Worm (Caenorhabditis elegans) whole organism, L3 larva: Measurements from ENCODE around the gene F44B9.9.

Source experiments
- R02D3.7 ChIP-seq: fragments of 150-350 bp; optimal IDR thresholded peaks from 2 replicates; lab custom pipeline; 2014; ENCODE audit warnings: missing biosample characterization, missing genetic modification characterization
- ZK546.5 ChIP-seq: sonication (generic microtip); optimal IDR thresholded peaks from 2 replicates; lab custom pipeline; 2017; ENCODE audit warnings: missing biosample characterization, missing genetic modification characterization
- aly-2 ChIP-seq: fragments of 150-350 bp; optimal IDR thresholded peaks from 2 replicates; lab custom pipeline; 2014; ENCODE audit warnings: missing biosample characterization, missing genetic modification characterization
- ceh-16 ChIP-seq: sonication (generic microtip); optimal IDR thresholded peaks from 2 replicates; lab custom pipeline; 2017; ENCODE audit warnings: missing biosample characterization, missing genetic modification characterization
- ceh-28 ChIP-seq: fragments of 150-350 bp; optimal IDR thresholded peaks from 2 replicates; lab custom pipeline; 2014; ENCODE audit warnings: missing biosample characterization, missing genetic modification reagents, missing genetic modification characterization
- ceh-82 ChIP-seq: fragments of 150-350 bp; optimal IDR thresholded peaks from 2 replicates; lab custom pipeline; 2014; ENCODE audit warnings: missing biosample characterization, missing genetic modification characterization
- daf-12 ChIP-seq: fragments of 150-350 bp; optimal IDR thresholded peaks from 2 replicates; lab custom pipeline; 2014; ENCODE audit warnings: missing biosample characterization, missing genetic modification reagents, missing genetic modification characterization
- egl-27 ChIP-seq: sonication (generic microtip); optimal IDR thresholded peaks from 4 replicates; lab custom pipeline; 2017; ENCODE audit warnings: missing biosample characterization, missing genetic modification reagents, missing genetic modification characterization
- egl-5 ChIP-seq: fragments of 150-350 bp; optimal IDR thresholded peaks from 2 replicates; lab custom pipeline; 2017; ENCODE audit warnings: missing biosample characterization, missing genetic modification reagents, missing genetic modification characterization, inconsistent platforms
- elt-1 ChIP-seq: fragments of 150-350 bp; optimal IDR thresholded peaks from 2 replicates; lab custom pipeline; 2014; ENCODE audit warnings: missing biosample characterization, missing genetic modification characterization
- elt-2 ChIP-seq: sonication (generic microtip); optimal IDR thresholded peaks from 2 replicates; lab custom pipeline; 2016; ENCODE audit warnings: missing genetic modification reagents, mild to moderate bottlenecking, missing genetic modification characterization, missing compliant biosample characterization
- eor-1 ChIP-seq, 2 experiments: fragments of 150-350 bp; optimal IDR thresholded peaks; 2 replicates each; lab custom pipeline; 2014 to 2018; ENCODE audit warnings: missing biosample characterization in 2 of 2, missing genetic modification characterization in 2 of 2
- fkh-10 ChIP-seq: sonication (generic microtip); optimal IDR thresholded peaks from 2 replicates; lab custom pipeline; 2017; ENCODE audit warnings: missing biosample characterization, missing genetic modification reagents, missing genetic modification characterization
- fos-1 ChIP-seq: fragments of 150-350 bp; optimal IDR thresholded peaks from 2 replicates; lab custom pipeline; 2014; ENCODE audit warnings: missing biosample characterization, missing genetic modification characterization
- hmg-11 ChIP-seq: sonication (generic microtip); optimal IDR thresholded peaks from 2 replicates; lab custom pipeline; 2016; ENCODE audit warnings: missing genetic modification characterization, missing compliant biosample characterization
- lin-15B ChIP-seq: fragments of 150-350 bp; optimal IDR thresholded peaks from 2 replicates; lab custom pipeline; 2014; ENCODE audit warnings: missing biosample characterization, missing genetic modification characterization
- lin-39 ChIP-seq: fragments of 150-350 bp; optimal IDR thresholded peaks from 2 replicates; lab custom pipeline; 2018; ENCODE audit warnings: missing biosample characterization, missing genetic modification reagents, missing genetic modification characterization
- lsy-12 ChIP-seq: sonication (generic microtip); optimal IDR thresholded peaks from 2 replicates; lab custom pipeline; 2016; ENCODE audit warnings: mild to moderate bottlenecking, missing genetic modification characterization, missing compliant biosample characterization
- mdl-1 ChIP-seq: fragments of 150-350 bp; optimal IDR thresholded peaks from 2 replicates; lab custom pipeline; 2014; ENCODE audit warnings: missing biosample characterization, missing genetic modification characterization
- mml-1 ChIP-seq: fragments of 150-350 bp; sonication (generic microtip); optimal IDR thresholded peaks from 3 replicates; lab custom pipeline; 2014; ENCODE audit warnings: missing biosample characterization, missing genetic modification characterization
- nfya-1 ChIP-seq: sonication (generic microtip); optimal IDR thresholded peaks from 2 replicates; lab custom pipeline; 2017; ENCODE audit warnings: missing genetic modification characterization, mild to moderate bottlenecking, missing compliant biosample characterization, antibody characterized with exemption, moderate library complexity; ENCODE audit not compliant: insufficient read depth
- nhr-11 ChIP-seq: fragments of 150-350 bp; optimal IDR thresholded peaks from 2 replicates; lab custom pipeline; 2014; ENCODE audit warnings: missing biosample characterization, missing genetic modification characterization
- nhr-23 ChIP-seq: fragments of 150-350 bp; optimal IDR thresholded peaks from 2 replicates; lab custom pipeline; 2014; ENCODE audit warnings: missing biosample characterization, missing genetic modification reagents, missing genetic modification characterization
- nhr-28 ChIP-seq: fragments of 150-350 bp; optimal IDR thresholded peaks from 2 replicates; lab custom pipeline; 2014; ENCODE audit warnings: missing biosample characterization, missing genetic modification characterization
- nhr-43 ChIP-seq: sonication (generic microtip); optimal IDR thresholded peaks from 2 replicates; lab custom pipeline; 2016; ENCODE audit warnings: mild to moderate bottlenecking, missing genetic modification characterization, missing compliant biosample characterization; ENCODE audit not compliant: poor library complexity, severe bottlenecking
- nhr-67 ChIP-seq: fragments of 150-350 bp; optimal IDR thresholded peaks from 2 replicates; lab custom pipeline; 2014; ENCODE audit warnings: missing biosample characterization, missing genetic modification characterization
- nhr-76 ChIP-seq: fragments of 150-350 bp; sonication (generic microtip); optimal IDR thresholded peaks from 5 replicates; lab custom pipeline; 2014; ENCODE audit warnings: missing biosample characterization, missing genetic modification characterization
- nhr-77 ChIP-seq: fragments of 150-350 bp; optimal IDR thresholded peaks from 2 replicates; lab custom pipeline; 2014; ENCODE audit warnings: missing biosample characterization, missing genetic modification characterization
- pha-4 ChIP-seq: fragments of 150-350 bp; optimal IDR thresholded peaks from 2 replicates; lab custom pipeline; 2014; ENCODE audit warnings: missing biosample characterization, missing genetic modification reagents, missing genetic modification characterization
- pqm-1 ChIP-seq: fragments of 150-350 bp; optimal IDR thresholded peaks from 2 replicates; lab custom pipeline; 2017; ENCODE audit warnings: missing biosample characterization, missing genetic modification characterization, inconsistent platforms
- sea-2 ChIP-seq: fragments of 150-350 bp; sonication (generic microtip); optimal IDR thresholded peaks from 4 replicates; lab custom pipeline; 2014; ENCODE audit warnings: missing biosample characterization, missing genetic modification reagents, missing genetic modification characterization
- skn-1 ChIP-seq: fragments of 150-350 bp; optimal IDR thresholded peaks from 2 replicates; lab custom pipeline; 2014; ENCODE audit warnings: missing biosample characterization, missing genetic modification characterization
- snpc-4 ChIP-seq: fragments of 150-350 bp; optimal IDR thresholded peaks from 2 replicates; lab custom pipeline; 2014; ENCODE audit warnings: missing biosample characterization, missing genetic modification characterization
- tbx-2 ChIP-seq: sonication (generic microtip); optimal IDR thresholded peaks from 2 replicates; lab custom pipeline; 2016; ENCODE audit warnings: mild to moderate bottlenecking, missing genetic modification characterization, missing compliant biosample characterization
- unc-39 ChIP-seq: sonication (generic microtip); optimal IDR thresholded peaks from 4 replicates; lab custom pipeline; 2017; ENCODE audit warnings: missing biosample characterization, missing genetic modification characterization
- unc-62 ChIP-seq: fragments of 150-350 bp; sonication (generic microtip); optimal IDR thresholded peaks from 4 replicates; lab custom pipeline; 2014; ENCODE audit warnings: missing biosample characterization, missing genetic modification reagents, missing genetic modification characterization
- ztf-11 ChIP-seq: fragments of 150-350 bp; optimal IDR thresholded peaks from 2 replicates; lab custom pipeline; 2014; ENCODE audit warnings: missing biosample characterization, missing genetic modification characterization
- ztf-4 ChIP-seq: fragments of 150-350 bp; optimal IDR thresholded peaks from 2 replicates; lab custom pipeline; 2014; ENCODE audit warnings: missing biosample characterization, missing genetic modification characterization

Gene F44B9.9

DNA sequence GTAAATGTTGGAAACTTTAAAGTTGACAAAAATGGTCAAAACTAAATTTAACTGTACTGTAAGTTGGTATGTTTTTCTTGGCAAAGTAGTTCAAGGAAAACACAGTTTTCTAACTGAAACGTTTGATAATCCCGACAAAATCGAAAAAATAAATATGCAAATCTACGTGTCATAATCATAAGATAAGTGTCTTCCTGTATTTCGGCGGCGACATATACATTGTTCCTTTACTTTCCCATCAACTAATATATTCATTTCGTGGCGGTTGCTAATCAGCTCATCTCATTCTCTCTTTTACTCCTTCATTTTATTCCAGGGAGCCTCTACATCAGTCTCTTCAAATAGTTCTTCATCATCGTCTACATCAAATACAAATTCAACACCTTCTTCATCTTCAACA is 36.9 kb upstream of the F44B9.9 start:
- TF ChIP-seq nhr-67 (no peak), nhr-77 (tag; lab: Kevin White, UChicago) (no peak), fos-1 (tag; lab: Kevin White, UChicago) (no peak), lin-39 (tag; lab: Kevin White, UChicago) (no peak)

- TF ChIP-seq nhr-76 (tag; lab: Kevin White, UChicago) (no peak), nhr-67 (no peak), sea-2 (GFP tag; lab: Kevin White, UChicago) (no peak), fkh-10 (GFP tag; lab: Kevin White, UChicago) (no peak), unc-39 (tag; lab: Kevin White, UChicago) (no peak), nhr-11 (tag; lab: Kevin White, UChicago) (no peak), lin-39 (tag; lab: Kevin White, UChicago) (no peak), mdl-1 (tag; lab: Kevin White, UChicago) (no peak), lsy-12 (no peak), fos-1 (tag; lab: Kevin White, UChicago) (no peak), ceh-28 (tag; lab: Kevin White, UChicago) (no peak), ztf-4 (tag; lab: Kevin White, UChicago) (no peak), ceh-82 (no peak), R02D3.7 (tag; lab: Kevin White, UChicago) (no peak), ceh-16 (tag; lab: Kevin White, UChicago) (no peak), daf-12 (tag; lab: Kevin White, UChicago) (no peak)
Observed at ce11 chrIII:8066989-8067388, 36.1 kb upstream of the F44B9.9 start, which contains the start of gene pros-1. pros-1 (plus strand) TSS chrIII:8067289.

- TF ChIP-seq fos-1 (tag; lab: Kevin White, UChicago) = no peak
- no peak for TF ChIP-seq elt-1 (tag; lab: Kevin White, UChicago)
- peak; percentile 94 for TF ChIP-seq nfya-1 (tag; lab: Kevin White, UChicago)
- no peak for TF ChIP-seq egl-5
Observed at ce11 chrIII:8065101-8065500, 34.2 kb upstream of the F44B9.9 start.

DNA sequence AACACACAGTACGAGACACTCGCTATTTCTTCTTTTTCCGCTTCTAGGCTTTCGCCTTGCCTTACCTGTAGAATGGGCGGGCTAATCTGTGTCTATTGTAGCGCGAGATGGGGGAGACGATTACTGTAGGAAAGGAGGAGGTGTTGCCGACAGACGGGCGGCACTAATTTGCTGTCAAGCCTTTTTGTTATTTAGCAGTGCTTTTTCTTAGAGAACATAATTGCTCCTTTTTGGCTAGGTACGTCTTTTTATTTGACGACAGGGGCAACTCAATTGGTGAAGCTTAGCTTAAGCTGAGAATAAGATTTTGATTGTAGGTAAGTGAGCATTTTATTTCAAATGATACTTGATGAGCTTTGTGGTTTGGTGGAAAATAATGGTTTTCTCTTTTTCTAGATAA is 32.8 kb upstream of the F44B9.9 start:
- TF ChIP-seq mdl-1 (tag; lab: Kevin White, UChicago) = no peak
- TF ChIP-seq fos-1 (tag; lab: Kevin White, UChicago) = no peak
- no peak for TF ChIP-seq unc-39 (tag; lab: Kevin White, UChicago)
- no peak for TF ChIP-seq aly-2 (tag; lab: Kevin White, UChicago)
- no peak for TF ChIP-seq pha-4 (tag; lab: Kevin White, UChicago)
- no peak for TF ChIP-seq ceh-16 (tag; lab: Kevin White, UChicago)
- TF ChIP-seq nhr-23 = no peak
- TF ChIP-seq skn-1 = no peak
- no peak for TF ChIP-seq ztf-11 (tag; lab: Kevin White, UChicago)
- TF ChIP-seq unc-62 (GFP tag; lab: Kevin White, UChicago) = no peak
- no peak for TF ChIP-seq daf-12 (tag; lab: Kevin White, UChicago)
- TF ChIP-seq lin-15B (tag; lab: Kevin White, UChicago) = no peak
- no peak for TF ChIP-seq elt-2

- TF ChIP-seq tbx-2 (tag; lab: Kevin White, UChicago) = no peak
- TF ChIP-seq nhr-43 (tag; lab: Kevin White, UChicago) = no peak
- TF ChIP-seq lsy-12 = no peak
- no peak for TF ChIP-seq snpc-4 (tag; lab: Kevin White, UChicago)
- TF ChIP-seq unc-39 (tag; lab: Kevin White, UChicago) = no peak
- TF ChIP-seq ceh-82 = no peak
- TF ChIP-seq pqm-1 (tag; lab: Kevin White, UChicago) = no peak
- no peak for TF ChIP-seq ztf-11 (tag; lab: Kevin White, UChicago)
- TF ChIP-seq nhr-76 (tag; lab: Kevin White, UChicago) = no peak
- TF ChIP-seq, all 47 proteins: peak for 0
Observed at ce11 chrIII:8061114-8061513, 30.3 kb upstream of the F44B9.9 start.

ce11 chrIII:8051838-8052237 is 21.0 kb upstream of the F44B9.9 start:
- TF ChIP-seq nfya-1 (tag; lab: Kevin White, UChicago) = no peak
- TF ChIP-seq egl-27 (tag; lab: Kevin White, UChicago) = no peak
- TF ChIP-seq ztf-4 (tag; lab: Kevin White, UChicago) = no peak
- no peak for TF ChIP-seq eor-1 (tag; optimal IDR thresholded peaks at IDR 0.05; lab: Kevin White, UChicago)
- TF ChIP-seq nhr-28 (tag; lab: Kevin White, UChicago) = no peak
- no peak for TF ChIP-seq nhr-43 (tag; lab: Kevin White, UChicago)
- no peak for TF ChIP-seq R02D3.7 (tag; lab: Kevin White, UChicago)
- no peak for TF ChIP-seq ZK546.5 (tag; lab: Kevin White, UChicago)
- no peak for TF ChIP-seq mml-1 (tag; lab: Kevin White, UChicago)
- TF ChIP-seq ceh-28 (tag; lab: Kevin White, UChicago) = no peak
- no peak for TF ChIP-seq egl-5
- TF ChIP-seq lin-39 (tag; lab: Kevin White, UChicago) = no peak
- TF ChIP-seq hmg-11 (tag; lab: Kevin White, UChicago) = no peak
